Fruit fly (Drosophila melanogaster): Measurements from ENCODE around the gene TyrR.

TyrR gene

DNA sequence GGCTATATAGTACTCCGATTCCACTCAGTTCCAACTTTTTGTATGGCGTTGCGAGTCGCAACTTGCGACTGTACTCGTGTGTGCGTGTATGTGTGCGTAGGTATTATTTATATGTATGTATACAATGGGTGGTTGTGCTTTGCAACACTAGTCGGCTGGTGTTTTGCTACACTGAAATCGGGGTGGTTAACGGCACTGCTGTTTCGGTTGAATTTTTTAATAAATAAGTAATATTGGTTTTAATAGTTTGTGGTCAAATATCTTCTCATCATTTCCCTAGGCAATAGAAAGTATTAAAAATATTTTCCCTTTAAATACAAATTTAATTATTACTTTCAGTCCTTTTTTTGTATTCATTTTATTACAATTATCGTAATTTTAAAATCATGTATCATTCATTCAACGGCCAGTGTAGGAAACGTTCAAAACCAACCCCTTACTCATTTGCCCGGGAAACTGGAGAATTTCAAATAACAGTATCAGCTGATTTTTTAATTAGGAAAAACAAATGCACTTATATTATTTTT, 35.3 kb upstream of the TyrR start, which contains the start of gene CG7379 (continued):
- TF ChIP-seq disco-r (GFP tag; optimal IDR thresholded peaks at IDR 0.05) (peak; percentile 40), shn (GFP tag; optimal IDR thresholded peaks at IDR 0.05) (peak; percentile 85), CG6791 (GFP tag; IDR thresholded peaks at IDR 0.05; ENCODE audit: partially characterized antibody) (0 out of 3 replicates have a peak, but pooled peaks have one; percentile 18), CoRest (tag; optimal IDR thresholded peaks at IDR 0.05) (peak; percentile 85), CG7271 (tag; optimal IDR thresholded peaks at IDR 0.05) (peak; percentile 41), CG2678 (tag; optimal IDR thresholded peaks at IDR 0.05) (peak; percentile 80), ci (GFP tag; IDR thresholded peaks at IDR 0.05) (peak; percentile 77), NC2α (GFP tag; optimal IDR thresholded peaks at IDR 0.05) (peak; percentile 59), Max (GFP tag; optimal IDR thresholded peaks at IDR 0.05) (peak; percentile 81), slbo (GFP tag; IDR thresholded peaks at IDR 0.05) (peak; percentile 96), Ravus (GFP tag; IDR thresholded peaks at IDR 0.05) (no peak), br (optimal IDR thresholded peaks at IDR 0.05) (no peak), dmrt99B (tag; optimal IDR thresholded peaks at IDR 0.05) (peak; percentile 64), Antp (GFP tag; optimal IDR thresholded peaks at IDR 0.05) (peak; percentile 81), CG15601 (tag; optimal IDR thresholded peaks at IDR 0.05) (peak; percentile 70), CG12219 (GFP tag; optimal IDR thresholded peaks at IDR 0.05) (peak; percentile 3), lola (GFP tag; optimal IDR thresholded peaks at IDR 0.05) (peak in 1 of 3 experiments; percentile 54), croc (GFP tag; conservative IDR thresholded peaks at IDR 0.05) (peak; percentile 40; the same call in 1 of the 3 replicates), slou (GFP tag; optimal IDR thresholded peaks at IDR 0.05) (peak; percentile 75), CG5245 (GFP tag; optimal IDR thresholded peaks at IDR 0.05) (peak; percentile 78), Nf-YB (GFP tag; optimal IDR thresholded peaks at IDR 0.05) (peak; percentile 22), CrebB (tag; optimal IDR thresholded peaks at IDR 0.05) (peak; percentile 54), CG8944 (GFP tag; optimal IDR thresholded peaks at IDR 0.05) (peak; percentile 74), crol (GFP tag; IDR thresholded peaks at IDR 0.05) (no peak), fd96Cb (tag; optimal IDR thresholded peaks at IDR 0.05) (peak; percentile 39), knrl (GFP tag; IDR thresholded peaks at IDR 0.05; ENCODE audit: partially characterized antibody) (peak; percentile 29; the same call in 1 of the 3 replicates), wor (GFP tag; IDR thresholded peaks at IDR 0.05) (peak; percentile 35; the same call in 1 of the 2 replicates), tap (tag; optimal IDR thresholded peaks at IDR 0.05) (peak; percentile 7), Opbp (GFP tag; IDR thresholded peaks at IDR 0.05; ENCODE audit: partially characterized antibody) (peak; percentile 45; the same call in 1 of the 3 replicates), CG10565 (GFP tag; optimal IDR thresholded peaks at IDR 0.05) (no peak), prd (optimal IDR thresholded peaks at IDR 0.05) (no peak), prd (GFP tag; IDR thresholded peaks at IDR 0.05) (peak; percentile 74), rib (GFP tag; IDR thresholded peaks at IDR 0.05) (peak; percentile 78), ken (GFP tag; IDR thresholded peaks at IDR 0.05) (peak; percentile 94), Adf1 (GFP tag; IDR thresholded peaks at IDR 0.05) (peak; percentile 22; the same call in 1 of the 2 replicates), CG7372 (GFP tag; IDR thresholded peaks at IDR 0.05) (peak; percentile 64; the same call in 1 of the 2 replicates), sens-2 (GFP tag; IDR thresholded peaks at IDR 0.05) (no peak), CG30431 (GFP tag; optimal IDR thresholded peaks at IDR 0.05) (peak; percentile 84), HmgD (GFP tag; optimal IDR thresholded peaks at IDR 0.05) (peak; percentile 62), CG12769 (tag; optimal IDR thresholded peaks at IDR 0.05) (no peak), Dp (GFP tag; optimal IDR thresholded peaks at IDR 0.05) (peak; percentile 86), Myb (GFP tag; optimal IDR thresholded peaks at IDR 0.05) (peak; percentile 84), CG4617 (GFP tag; optimal IDR thresholded peaks at IDR 0.05; ENCODE audit: borderline replicate concordance) (peak; percentile 84), CG17328 (GFP tag; IDR thresholded peaks at IDR 0.05) (peak; percentile 28; the same call in 1 of the 2 replicates), pros (GFP tag; optimal IDR thresholded peaks at IDR 0.05) (no peak), Oaz (GFP tag; IDR thresholded peaks at IDR 0.05) (no peak), aop (GFP tag; IDR thresholded peaks at IDR 0.05) (no peak), B-H1 (GFP tag; IDR thresholded peaks at IDR 0.05) (no peak), salm (tag; optimal IDR thresholded peaks at IDR 0.05) (no peak), Elba2 (GFP tag; optimal IDR thresholded peaks at IDR 0.05) (peak; percentile 69)

Measured in whole organism, embryonic.